Fruit fly (Drosophila melanogaster) whole organism, embryonic: ENCODE data around the gene Psa.

ENCODE experiments used
- CG10462 ChIP-seq: fragments of 200-800 bp; sonication (Bioruptor generic); optimal IDR thresholded peaks from 2 replicates; lab custom pipeline; 2016; ENCODE audit warnings: missing biosample characterization, missing genetic modification characterization
- CG10654 ChIP-seq: fragments of 200-800 bp; sonication (Bioruptor generic); optimal IDR thresholded peaks from 2 replicates; lab custom pipeline; 2016; ENCODE audit warnings: missing biosample characterization, missing genetic modification characterization
- CG10979 ChIP-seq: fragments of 200-800 bp; sonication (Bioruptor generic); optimal IDR thresholded peaks from 2 replicates; lab custom pipeline; 2018; ENCODE audit warnings: missing biosample characterization, mild to moderate bottlenecking, missing genetic modification characterization, moderate library complexity
- CG11723 ChIP-seq: fragments of 200-800 bp; sonication (Bioruptor generic); optimal IDR thresholded peaks from 2 replicates; lab custom pipeline; 2017; ENCODE audit warnings: missing biosample characterization, mild to moderate bottlenecking, missing genetic modification characterization
- CG12236 ChIP-seq: fragments of 200-800 bp; sonication (Bioruptor generic); optimal IDR thresholded peaks from 2 replicates; lab custom pipeline; 2016; ENCODE audit warnings: missing biosample characterization, missing genetic modification characterization
- CG1233 ChIP-seq: fragments of 200-800 bp; sonication (Bioruptor generic); optimal IDR thresholded peaks from 4 replicates; lab custom pipeline; 2018; ENCODE audit warnings: missing biosample characterization, mild to moderate bottlenecking, missing genetic modification characterization
- CG12744 ChIP-seq: fragments of 200-800 bp; sonication (Bioruptor generic); optimal IDR thresholded peaks from 2 replicates; lab custom pipeline; 2016; ENCODE audit warnings: missing biosample characterization, missing genetic modification characterization
- CG13424 ChIP-seq: fragments of 200-800 bp; sonication (Bioruptor generic); optimal IDR thresholded peaks from 2 replicates; lab custom pipeline; 2019; ENCODE audit warnings: missing biosample characterization, mild to moderate bottlenecking, missing genetic modification characterization, moderate library complexity
- CG1647 ChIP-seq: fragments of 200-800 bp; sonication (Bioruptor generic); optimal IDR thresholded peaks from 3 replicates; lab custom pipeline; 2016; ENCODE audit warnings: missing biosample characterization, missing genetic modification characterization
- CG17385 ChIP-seq: fragments of 200-800 bp; sonication (Bioruptor generic); optimal IDR thresholded peaks from 3 replicates; lab custom pipeline; 2018; ENCODE audit warnings: missing biosample characterization, mild to moderate bottlenecking, missing genetic modification characterization
- CG1792 ChIP-seq: fragments of 200-800 bp; sonication (Bioruptor generic); optimal IDR thresholded peaks from 2 replicates; lab custom pipeline; 2016; ENCODE audit warnings: missing biosample characterization, missing genetic modification characterization
- CG30431 ChIP-seq: fragments of 200-800 bp; sonication (Bioruptor generic); optimal IDR thresholded peaks from 2 replicates; lab custom pipeline; 2017; ENCODE audit warnings: missing biosample characterization, missing genetic modification characterization
- CG3065 ChIP-seq: fragments of 200-800 bp; sonication (Bioruptor generic); optimal IDR thresholded peaks from 2 replicates; lab custom pipeline; 2016; ENCODE audit warnings: missing biosample characterization, missing genetic modification characterization
- CG34422 ChIP-seq: fragments of 200-800 bp; sonication (Bioruptor generic); IDR thresholded peaks from 3 replicates; pipeline ENCODE4 v1.3.6; 2022; ENCODE audit warnings: missing biosample characterization, missing genetic modification characterization
- CG3838 ChIP-seq: fragments of 200-800 bp; sonication (Bioruptor generic); optimal IDR thresholded peaks from 3 replicates; lab custom pipeline; 2016; ENCODE audit warnings: missing biosample characterization, missing genetic modification characterization
- CG4282 ChIP-seq: fragments of 200-800 bp; sonication (Bioruptor generic); optimal IDR thresholded peaks from 2 replicates; lab custom pipeline; 2016; ENCODE audit warnings: missing biosample characterization, missing genetic modification characterization
- CG5180 ChIP-seq: fragments of 200-800 bp; sonication (Bioruptor generic); optimal IDR thresholded peaks from 3 replicates; lab custom pipeline; 2017; ENCODE audit warnings: missing biosample characterization, missing genetic modification characterization, mild to moderate bottlenecking, moderate library complexity, missing genetic modification reagents
- E2f1 ChIP-seq: fragments of 200-800 bp; sonication (Bioruptor generic); IDR thresholded peaks from 2 replicates; pipeline ENCODE4 v1.3.6; 2022; ENCODE audit warnings: missing biosample characterization, missing genetic modification characterization
- Eip74EF ChIP-seq, 2 experiments: fragments of 200-800 bp in 1 of 2; fragments of >200 bp in 1 of 2; sonication (Bioruptor generic) in 1 of 2; optimal IDR thresholded peaks; 2 replicates each; lab custom pipeline; 2017 to 2019; ENCODE audit warnings: missing biosample characterization in 2 of 2, missing genetic modification characterization in 2 of 2, mild to moderate bottlenecking in 1 of 2, moderate library complexity in 1 of 2
- MBD-R2 ChIP-seq: fragments of 200-800 bp; sonication (Bioruptor generic); IDR thresholded peaks from 2 replicates; pipeline ENCODE4 v1.3.6; 2022; ENCODE audit warnings: missing biosample characterization, missing genetic modification characterization
- Mad ChIP-seq: fragments of 200-800 bp; sonication (Bioruptor generic); optimal IDR thresholded peaks from 2 replicates; lab custom pipeline; 2016; ENCODE audit warnings: missing biosample characterization, missing genetic modification characterization
- NC2α ChIP-seq: fragments of 200-800 bp; sonication (Bioruptor generic); optimal IDR thresholded peaks from 2 replicates; lab custom pipeline; 2016; ENCODE audit warnings: missing biosample characterization, missing genetic modification characterization
- NC2β ChIP-seq: fragments of 200-800 bp; sonication (Bioruptor generic); optimal IDR thresholded peaks from 2 replicates; lab custom pipeline; 2016; ENCODE audit warnings: missing biosample characterization, missing genetic modification characterization
- Pdp1 ChIP-seq, 2 experiments: fragments of 200-800 bp; sonication (Bioruptor generic); optimal IDR thresholded peaks; 3 replicates each; lab custom pipeline; 2016; ENCODE audit warnings: missing biosample characterization in 2 of 2, missing genetic modification characterization in 2 of 2, mild to moderate bottlenecking in 1 of 2, moderate library complexity in 1 of 2
- TFAM ChIP-seq: fragments of 200-800 bp; sonication (Bioruptor generic); optimal IDR thresholded peaks from 2 replicates; lab custom pipeline; 2017; ENCODE audit warnings: missing biosample characterization, missing genetic modification characterization, inconsistent platforms
- bbx ChIP-seq: fragments of 200-800 bp; sonication (Bioruptor generic); IDR thresholded peaks from 2 replicates; pipeline ENCODE4 v1.3.6; 2022; ENCODE audit warnings: missing biosample characterization, missing genetic modification characterization; ENCODE audit not compliant: partially characterized antibody
- chif ChIP-seq, 2 experiments: fragments of 200-800 bp; sonication (Bioruptor generic); optimal IDR thresholded peaks; 3 replicates each; lab custom pipeline; 2016; ENCODE audit warnings: missing biosample characterization in 2 of 2, missing genetic modification characterization in 2 of 2
- dmrt11E ChIP-seq: fragments of 200-800 bp; sonication (Bioruptor generic); optimal IDR thresholded peaks from 3 replicates; lab custom pipeline; 2018; ENCODE audit warnings: missing biosample characterization, mild to moderate bottlenecking, missing genetic modification characterization, moderate library complexity
- dpn ChIP-seq, 2 experiments: fragments of 200-800 bp; sonication (Bioruptor generic); optimal IDR thresholded peaks; 3 replicates each; lab custom pipeline; 2016; ENCODE audit warnings: missing biosample characterization in 2 of 2, missing genetic modification characterization in 2 of 2
- fd3F ChIP-seq: fragments of 200-800 bp; sonication (Bioruptor generic); optimal IDR thresholded peaks from 2 replicates; lab custom pipeline; 2018; ENCODE audit warnings: missing biosample characterization, mild to moderate bottlenecking, missing genetic modification characterization, moderate library complexity
- gem ChIP-seq: fragments of 200-800 bp; sonication (Bioruptor generic); optimal IDR thresholded peaks from 2 replicates; lab custom pipeline; 2019; ENCODE audit warnings: missing biosample characterization, mild to moderate bottlenecking, missing genetic modification characterization, moderate library complexity
- gt ChIP-seq: fragments of 200-800 bp; sonication (Bioruptor generic); IDR thresholded peaks from 2 replicates; pipeline ENCODE4 v1.3.6; 2022; ENCODE audit warnings: missing biosample characterization, missing genetic modification characterization
- kah ChIP-seq: fragments of 200-800 bp; sonication (Bioruptor generic); optimal IDR thresholded peaks from 2 replicates; lab custom pipeline; 2018; ENCODE audit warnings: missing biosample characterization, mild to moderate bottlenecking, missing genetic modification characterization
- klu ChIP-seq: fragments of 200-800 bp; sonication (Bioruptor generic); IDR thresholded peaks from 2 replicates; pipeline ENCODE4 v1.3.6; 2022; ENCODE audit warnings: missing biosample characterization, missing genetic modification characterization
- mld ChIP-seq: fragments of 200-800 bp; sonication (Bioruptor generic); IDR thresholded peaks from 3 replicates; pipeline ENCODE4 v1.3.6; 2022; ENCODE audit warnings: missing biosample characterization, missing genetic modification characterization; ENCODE audit not compliant: partially characterized antibody
- nau ChIP-seq: fragments of 200-800 bp; sonication (Bioruptor generic); optimal IDR thresholded peaks from 3 replicates; lab custom pipeline; 2017; ENCODE audit warnings: missing biosample characterization, mild to moderate bottlenecking, missing genetic modification characterization, missing genetic modification reagents
- pan ChIP-seq, 4 experiments: fragments of >200 bp in 3 of 4; fragments of 200-800 bp in 1 of 4; sonication (Bioruptor generic) in 1 of 4; optimal IDR thresholded peaks in 3 of 4; IDR thresholded peaks in 1 of 4; 2 replicates each; pipeline versions ENCODE4 v1.3.6 to Lab custom; 2017 to 2022; ENCODE audit warnings: missing biosample characterization in 2 of 4, missing genetic modification characterization in 2 of 4, mixed read lengths in 1 of 4
- prd ChIP-seq, 3 experiments: fragments of >200 bp in 2 of 3; fragments of 200-800 bp in 1 of 3; sonication (Bioruptor generic) in 1 of 3; optimal IDR thresholded peaks in 2 of 3; IDR thresholded peaks in 1 of 3; 2 replicates in 2 of 3; 3 replicates in 1 of 3; pipeline versions ENCODE4 v1.3.6 to Lab custom; 2017 to 2022; ENCODE audit warnings: missing biosample characterization in 1 of 3, missing genetic modification characterization in 1 of 3
- repo ChIP-seq: fragments of 200-800 bp; sonication (Bioruptor generic); optimal IDR thresholded peaks from 2 replicates; lab custom pipeline; 2016; ENCODE audit warnings: missing biosample characterization, missing genetic modification characterization
- run ChIP-seq: fragments of 200-800 bp; sonication (Bioruptor generic); optimal IDR thresholded peaks from 3 replicates; lab custom pipeline; 2018; ENCODE audit warnings: missing biosample characterization, mild to moderate bottlenecking, missing genetic modification characterization
- sc ChIP-seq, 3 experiments: fragments of >200 bp in 2 of 3; fragments of 200-800 bp in 1 of 3; sonication (Bioruptor generic) in 1 of 3; optimal IDR thresholded peaks; 2 replicates in 2 of 3; 3 replicates in 1 of 3; lab custom pipeline; 2017; ENCODE audit warnings: mild to moderate bottlenecking in 1 of 3, missing biosample characterization in 1 of 3, missing genetic modification characterization in 1 of 3, missing genetic modification reagents in 1 of 3
- schlank ChIP-seq: fragments of 200-800 bp; sonication (Bioruptor generic); optimal IDR thresholded peaks from 2 replicates; lab custom pipeline; 2018; ENCODE audit warnings: missing biosample characterization, mild to moderate bottlenecking, missing genetic modification characterization
- sens ChIP-seq: fragments of 200-800 bp; sonication (Bioruptor generic); peaks from one replicate; lab custom pipeline; 2016; ENCODE audit warnings: missing biosample characterization, missing genetic modification characterization
- sisA ChIP-seq: fragments of 200-800 bp; sonication (Bioruptor generic); IDR thresholded peaks from 2 replicates; pipeline ENCODE4 v1.3.6; 2022; ENCODE audit warnings: missing biosample characterization, missing genetic modification characterization
- sob ChIP-seq: fragments of 200-800 bp; sonication (Bioruptor generic); IDR thresholded peaks from 2 replicates; pipeline ENCODE4 v1.3.6; 2022; ENCODE audit warnings: missing biosample characterization, missing genetic modification characterization
- sr ChIP-seq: fragments of 200-800 bp; sonication (Bioruptor generic); IDR thresholded peaks from 3 replicates; pipeline ENCODE4 v1.3.6; 2022; ENCODE audit warnings: missing biosample characterization, missing genetic modification characterization
- tap ChIP-seq: fragments of 200-800 bp; optimal IDR thresholded peaks from 3 replicates; lab custom pipeline; 2019; ENCODE audit warnings: missing biosample characterization, mild to moderate bottlenecking, missing genetic modification characterization, moderate library complexity
- zf30C ChIP-seq: fragments of 200-800 bp; sonication (Bioruptor generic); optimal IDR thresholded peaks from 3 replicates; lab custom pipeline; 2018; ENCODE audit warnings: missing biosample characterization, mild to moderate bottlenecking, missing genetic modification characterization

The Psa gene

DNA sequence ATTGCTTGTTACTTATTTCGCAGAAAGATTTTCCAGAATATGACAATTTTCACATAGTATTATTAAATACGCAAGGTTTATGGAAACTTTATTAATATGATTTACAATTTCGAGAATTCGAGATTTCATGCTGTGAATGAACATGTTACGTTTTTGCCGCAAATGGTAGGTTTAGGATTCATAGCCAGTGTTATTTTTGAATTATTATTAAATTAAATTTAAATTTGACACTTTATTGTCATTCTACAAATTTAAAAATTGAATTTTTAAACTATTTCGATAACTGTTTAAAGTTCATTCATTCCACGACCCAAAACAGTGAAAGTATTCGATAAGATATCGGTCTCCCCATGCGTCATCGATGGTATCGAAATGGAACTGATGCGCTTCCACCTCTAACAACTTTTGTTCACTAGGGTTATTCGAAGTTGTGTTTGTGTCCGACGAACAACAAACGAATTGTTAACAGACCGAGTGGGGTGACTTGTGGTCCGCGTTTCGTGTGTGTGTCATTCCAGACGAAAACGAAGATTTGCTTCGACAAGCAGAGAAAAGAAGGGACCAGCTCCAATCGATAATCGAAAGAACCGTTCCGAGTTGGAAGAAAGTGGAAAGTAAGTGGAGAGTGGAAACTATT is 43.2 kb downstream of the Psa start, which contains the start of the genes CG32313 and Pcyt1:
CG32313 (minus strand) TSS at position 51 of the 637 bp plus-strand sequence.
Pcyt1 (plus strand) TSS at position 400 of the 637 bp plus-strand sequence.
- TF ChIP-seq CG11723 (no peak), sr (GFP tag; lab: Robert Waterston, UW) (no peak), CG17385 (GFP tag; lab: Kevin White, UChicago) (peak; percentile 19), CG12744 (GFP tag; lab: Kevin White, UChicago) (no peak), CG10462 (GFP tag; lab: Kevin White, UChicago) (no peak), CG5180 (GFP tag; lab: Kevin White, UChicago) (peak; percentile 27), sisA (GFP tag; lab: Robert Waterston, UW) (no peak), gt (GFP tag; lab: Robert Waterston, UW) (no peak), pan (optimal IDR thresholded peaks at IDR 0.05; lab: Kevin White, UChicago) (no peak), pan (GFP tag; optimal IDR thresholded peaks at IDR 0.05 in 1 of 2, IDR thresholded peaks at IDR 0.05 in 1 of 2) (peak in 1 of 2 experiments; percentile 24), CG12236 (GFP tag; lab: Kevin White, UChicago) (no peak), NC2α (GFP tag; lab: Kevin White, UChicago) (no peak), sens (GFP tag; lab: Kevin White, UChicago) (no peak), dmrt11E (tag; lab: Kevin White, UChicago) (no peak), CG4282 (no peak), CG3838 (GFP tag; lab: Kevin White, UChicago) (peak; percentile 94), Pdp1 (GFP tag; optimal IDR thresholded peaks at IDR 0.05; lab: Kevin White, UChicago) (no peak), mld (peak; percentile 80; the same call in 1 of the 3 replicates), CG10654 (GFP tag; lab: Kevin White, UChicago) (no peak), tap (tag; lab: Kevin White, UChicago) (peak; percentile 49), CG10979 (tag; lab: Kevin White, UChicago) (peak; percentile 11), sc (optimal IDR thresholded peaks at IDR 0.05; lab: Kevin White, UChicago) (no peak), sc (GFP tag; optimal IDR thresholded peaks at IDR 0.05; lab: Kevin White, UChicago) (no peak), sob (no peak), CG13424 (tag; lab: Kevin White, UChicago) (no peak), NC2β (peak; percentile 11), schlank (tag; lab: Kevin White, UChicago) (no peak), CG1647 (no peak), klu (GFP tag; lab: Robert Waterston, UW) (no peak), fd3F (no peak), chif (GFP tag; optimal IDR thresholded peaks at IDR 0.05; lab: Kevin White, UChicago) (no peak), Eip74EF (GFP tag; optimal IDR thresholded peaks at IDR 0.05; lab: Kevin White, UChicago) (no peak), nau (GFP tag; lab: Kevin White, UChicago) (no peak), CG3065 (GFP tag; lab: Kevin White, UChicago) (no peak), kah (GFP tag; lab: Kevin White, UChicago) (no peak), CG30431 (GFP tag; lab: Kevin White, UChicago) (no peak), bbx (GFP tag; lab: Robert Waterston, UW) (peak; percentile 94), prd (optimal IDR thresholded peaks at IDR 0.05; lab: Kevin White, UChicago) (no peak), prd (GFP tag; IDR thresholded peaks at IDR 0.05; lab: Robert Waterston, UW) (no peak), MBD-R2 (GFP tag; lab: Robert Waterston, UW) (peak; percentile 45), E2f1 (GFP tag; lab: Robert Waterston, UW) (no peak), dpn (GFP tag; optimal IDR thresholded peaks at IDR 0.05; lab: Kevin White, UChicago) (peak in 1 of 2 experiments; percentile 6), CG1792 (GFP tag; lab: Kevin White, UChicago) (no peak), Mad (GFP tag; lab: Kevin White, UChicago) (peak; percentile 7), repo (GFP tag; lab: Kevin White, UChicago) (no peak), zf30C (GFP tag; lab: Kevin White, UChicago) (no peak), CG1233 (GFP tag; lab: Kevin White, UChicago) (no peak), CG34422 (GFP tag; lab: Robert Waterston, UW) (peak; percentile 61; the same call in 2 of the 3 replicates), gem (peak; percentile 3), run (tag; lab: Kevin White, UChicago) (no peak), TFAM (no peak)
